Fruit fly (Drosophila melanogaster) whole organism, embryonic: ENCODE data around the gene CG9674.

Experiments used
- Ada2b ChIP-seq: fragments of 200-800 bp; sonication (Bioruptor generic); IDR thresholded peaks from 2 replicates; pipeline ENCODE4 v1.3.6; 2022; ENCODE audit warnings: missing biosample characterization, missing genetic modification characterization
- Atf3 ChIP-seq: fragments of 200-800 bp; sonication (Bioruptor generic); optimal IDR thresholded peaks from 3 replicates; lab custom pipeline; 2016; ENCODE audit warnings: missing biosample characterization, missing genetic modification characterization
- CG12299 ChIP-seq: fragments of 200-800 bp; sonication (Bioruptor generic); optimal IDR thresholded peaks from 2 replicates; lab custom pipeline; 2018; ENCODE audit warnings: missing biosample characterization, mild to moderate bottlenecking, missing genetic modification characterization
- CG13123 ChIP-seq: fragments of 200-800 bp; sonication (Bioruptor generic); optimal IDR thresholded peaks from 2 replicates; lab custom pipeline; 2016; ENCODE audit warnings: missing biosample characterization, missing genetic modification characterization
- CG13287 ChIP-seq: fragments of 200-800 bp; sonication (Bioruptor generic); IDR thresholded peaks from 2 replicates; pipeline ENCODE4 v1.3.6; 2022; ENCODE audit warnings: missing biosample characterization, missing genetic modification characterization; ENCODE audit not compliant: partially characterized antibody
- CG14441 ChIP-seq: fragments of 200-800 bp; sonication (Bioruptor generic); IDR thresholded peaks from 2 replicates; pipeline ENCODE4 v1.3.6; 2022; ENCODE audit warnings: missing biosample characterization, missing genetic modification characterization
- CG14710 ChIP-seq: fragments of 200-800 bp; sonication (Bioruptor generic); optimal IDR thresholded peaks from 3 replicates; lab custom pipeline; 2019; ENCODE audit warnings: missing biosample characterization, mild to moderate bottlenecking, missing genetic modification characterization, moderate library complexity
- CG14860 ChIP-seq: fragments of 200-800 bp; sonication (Bioruptor generic); IDR thresholded peaks from 3 replicates; pipeline ENCODE4 v1.3.6; 2022; ENCODE audit warnings: missing biosample characterization, missing genetic modification characterization; ENCODE audit not compliant: partially characterized antibody
- CG1529 ChIP-seq: fragments of 200-800 bp; sonication (Bioruptor generic); optimal IDR thresholded peaks from 3 replicates; lab custom pipeline; 2018; ENCODE audit warnings: missing biosample characterization, missing genetic modification characterization
- CG1603 ChIP-seq: fragments of 200-800 bp; sonication (Bioruptor generic); optimal IDR thresholded peaks from 2 replicates; lab custom pipeline; 2019; ENCODE audit warnings: missing biosample characterization, mild to moderate bottlenecking, missing genetic modification characterization, moderate library complexity
- CG1792 ChIP-seq: fragments of 200-800 bp; sonication (Bioruptor generic); optimal IDR thresholded peaks from 2 replicates; lab custom pipeline; 2016; ENCODE audit warnings: missing biosample characterization, missing genetic modification characterization
- CG18599 ChIP-seq: fragments of 200-800 bp; sonication (Bioruptor generic); optimal IDR thresholded peaks from 3 replicates; lab custom pipeline; 2017; ENCODE audit warnings: missing biosample characterization, missing genetic modification characterization, mild to moderate bottlenecking, moderate library complexity, missing genetic modification reagents
- CG3726 ChIP-seq: fragments of 200-800 bp; sonication (Bioruptor generic); IDR thresholded peaks from 3 replicates; pipeline ENCODE4, ENCODE4 v1.3.6; 2022; ENCODE audit warnings: missing biosample characterization, missing genetic modification characterization
- CG4328 ChIP-seq: fragments of 200-800 bp; sonication (Bioruptor generic); optimal IDR thresholded peaks from 3 replicates; lab custom pipeline; 2017; ENCODE audit warnings: missing biosample characterization, missing genetic modification reagents, missing genetic modification characterization
- CG6689 ChIP-seq: fragments of 200-800 bp; sonication (Bioruptor generic); IDR thresholded peaks from 2 replicates; pipeline ENCODE4 v1.3.6; 2022; ENCODE audit warnings: missing biosample characterization, missing genetic modification characterization
- CG6854 ChIP-seq: fragments of 200-800 bp; sonication (Bioruptor generic); optimal IDR thresholded peaks from 3 replicates; lab custom pipeline; 2017; ENCODE audit warnings: missing biosample characterization, mild to moderate bottlenecking, missing genetic modification characterization
- CG8290 ChIP-seq, 3 experiments: fragments of 200-800 bp; sonication (Bioruptor generic); optimal IDR thresholded peaks; 2 replicates each; lab custom pipeline; 2016 to 2019; ENCODE audit warnings: missing biosample characterization in 3 of 3, missing genetic modification characterization in 3 of 3, mild to moderate bottlenecking in 2 of 3, moderate library complexity in 1 of 3
- CG9817 ChIP-seq: fragments of 200-800 bp; sonication (Bioruptor generic); optimal IDR thresholded peaks from 2 replicates; lab custom pipeline; 2018; ENCODE audit warnings: missing biosample characterization, mild to moderate bottlenecking, missing genetic modification characterization, moderate library complexity
- Chrac-16 ChIP-seq: fragments of 200-800 bp; sonication (Bioruptor generic); optimal IDR thresholded peaks from 3 replicates; lab custom pipeline; 2016; ENCODE audit warnings: missing biosample characterization, missing genetic modification characterization
- Dbx ChIP-seq: fragments of 200-800 bp; sonication (Bioruptor generic); IDR thresholded peaks from 3 replicates; pipeline ENCODE4 v1.3.6; 2022; ENCODE audit warnings: missing biosample characterization, missing genetic modification characterization
- GATAe ChIP-seq: fragments of 200-800 bp; sonication (Bioruptor generic); conservative IDR thresholded peaks from 2 replicates; pipeline ENCODE4 v1.3.6; 2022; ENCODE audit warnings: missing biosample characterization, missing genetic modification characterization
- MBD-R2 ChIP-seq: fragments of 200-800 bp; sonication (Bioruptor generic); IDR thresholded peaks from 2 replicates; pipeline ENCODE4 v1.3.6; 2022; ENCODE audit warnings: missing biosample characterization, missing genetic modification characterization
- Mad ChIP-seq: fragments of 200-800 bp; sonication (Bioruptor generic); optimal IDR thresholded peaks from 2 replicates; lab custom pipeline; 2016; ENCODE audit warnings: missing biosample characterization, missing genetic modification characterization
- Optix ChIP-seq: fragments of 200-800 bp; sonication (Bioruptor generic); IDR thresholded peaks from 3 replicates; pipeline ENCODE4 v1.3.6; 2022; ENCODE audit warnings: missing biosample characterization, missing genetic modification characterization
- TFAM ChIP-seq: fragments of 200-800 bp; sonication (Bioruptor generic); optimal IDR thresholded peaks from 2 replicates; lab custom pipeline; 2017; ENCODE audit warnings: missing biosample characterization, missing genetic modification characterization, inconsistent platforms
- YL-1 ChIP-seq: fragments of 200-800 bp; sonication (Bioruptor generic); optimal IDR thresholded peaks from 3 replicates; lab custom pipeline; 2017; ENCODE audit warnings: missing biosample characterization, mild to moderate bottlenecking, missing genetic modification characterization
- crp ChIP-seq, 2 experiments: fragments of 200-800 bp; sonication (Bioruptor generic); optimal IDR thresholded peaks; 2 replicates in 1 of 2; 3 replicates in 1 of 2; lab custom pipeline; 2017; ENCODE audit warnings: missing biosample characterization in 2 of 2, missing genetic modification characterization in 2 of 2, mild to moderate bottlenecking in 1 of 2, moderate library complexity in 1 of 2
- dmrt11E ChIP-seq: fragments of 200-800 bp; sonication (Bioruptor generic); optimal IDR thresholded peaks from 3 replicates; lab custom pipeline; 2018; ENCODE audit warnings: missing biosample characterization, mild to moderate bottlenecking, missing genetic modification characterization, moderate library complexity
- eyg ChIP-seq: fragments of 200-800 bp; sonication (Bioruptor generic); optimal IDR thresholded peaks from 3 replicates; lab custom pipeline; 2016; ENCODE audit warnings: missing biosample characterization, missing genetic modification characterization
- ftz-f1 ChIP-seq: fragments of 200-800 bp; sonication (Bioruptor generic); optimal IDR thresholded peaks from 2 replicates; lab custom pipeline; 2016; ENCODE audit warnings: missing biosample characterization, missing genetic modification characterization
- gsb-n ChIP-seq: fragments of 200-800 bp; sonication (Bioruptor generic); optimal IDR thresholded peaks from 3 replicates; lab custom pipeline; 2018; ENCODE audit warnings: missing biosample characterization, mild to moderate bottlenecking, missing genetic modification characterization
- hb ChIP-seq: fragments of 200-800 bp; sonication (Bioruptor generic); IDR thresholded peaks from 3 replicates; pipeline ENCODE4 v1.3.6; 2022; ENCODE audit warnings: missing biosample characterization, missing genetic modification characterization; ENCODE audit not compliant: partially characterized antibody
- lbe ChIP-seq: fragments of 200-800 bp; sonication (Bioruptor generic); optimal IDR thresholded peaks from 2 replicates; lab custom pipeline; 2016; ENCODE audit warnings: missing biosample characterization, mild to moderate bottlenecking, missing genetic modification characterization
- luna ChIP-seq: fragments of 200-800 bp; sonication (Bioruptor generic); optimal IDR thresholded peaks from 2 replicates; lab custom pipeline; 2016; ENCODE audit warnings: missing biosample characterization, missing genetic modification characterization
- nmo ChIP-seq: fragments of 200-800 bp; sonication (Bioruptor generic); optimal IDR thresholded peaks from 2 replicates; lab custom pipeline; 2018; ENCODE audit warnings: missing biosample characterization, mild to moderate bottlenecking, missing genetic modification characterization, moderate library complexity
- otp ChIP-seq: fragments of 200-800 bp; sonication (Bioruptor generic); IDR thresholded peaks from 3 replicates; pipeline ENCODE4, ENCODE4 v1.3.6; 2022; ENCODE audit warnings: missing biosample characterization, missing genetic modification characterization
- pho ChIP-seq: fragments of 200-800 bp; sonication (Bioruptor generic); optimal IDR thresholded peaks from 2 replicates; lab custom pipeline; 2016; ENCODE audit warnings: missing biosample characterization, missing genetic modification characterization
- pnt ChIP-seq: fragments of 200-800 bp; sonication (Bioruptor generic); optimal IDR thresholded peaks from 3 replicates; lab custom pipeline; 2016; ENCODE audit warnings: missing biosample characterization, missing genetic modification characterization
- rib ChIP-seq: fragments of 200-800 bp; sonication (Bioruptor generic); IDR thresholded peaks from 2 replicates; pipeline ENCODE4 v1.3.6; 2022; ENCODE audit warnings: missing biosample characterization, missing genetic modification characterization
- salm ChIP-seq: fragments of 200-800 bp; sonication (Bioruptor generic); optimal IDR thresholded peaks from 2 replicates; lab custom pipeline; 2018; ENCODE audit warnings: missing biosample characterization, mild to moderate bottlenecking, missing genetic modification characterization
- slbo ChIP-seq: fragments of 200-800 bp; sonication (Bioruptor generic); IDR thresholded peaks from 2 replicates; pipeline ENCODE4 v1.3.6; 2022; ENCODE audit warnings: missing biosample characterization, missing genetic modification characterization
- sna ChIP-seq: fragments of 200-800 bp; sonication (Bioruptor generic); IDR thresholded peaks from 2 replicates; pipeline ENCODE4 v1.3.6; 2022; ENCODE audit warnings: missing biosample characterization, missing genetic modification characterization; ENCODE audit not compliant: partially characterized antibody
- stwl ChIP-seq: fragments of 200-800 bp; sonication (Bioruptor generic); optimal IDR thresholded peaks from 3 replicates; lab custom pipeline; 2018; ENCODE audit warnings: missing biosample characterization, mild to moderate bottlenecking, missing genetic modification characterization, moderate library complexity
- sug ChIP-seq: fragments of 200-800 bp; optimal IDR thresholded peaks from 2 replicates; lab custom pipeline; 2019; ENCODE audit warnings: missing biosample characterization, mild to moderate bottlenecking, missing genetic modification characterization, moderate library complexity
- tna ChIP-seq: fragments of 200-800 bp; sonication (Bioruptor generic); IDR thresholded peaks from 2 replicates; pipeline ENCODE4 v1.3.6; 2022; ENCODE audit warnings: missing biosample characterization, missing genetic modification characterization; ENCODE audit not compliant: partially characterized antibody
- trem ChIP-seq: fragments of 200-800 bp; optimal IDR thresholded peaks from 3 replicates; lab custom pipeline; 2019; ENCODE audit warnings: missing biosample characterization, mild to moderate bottlenecking, missing genetic modification characterization, moderate library complexity
- vfl ChIP-seq: fragments of 200-800 bp; sonication (Bioruptor generic); optimal IDR thresholded peaks from 2 replicates; lab custom pipeline; 2016; ENCODE audit warnings: missing biosample characterization, missing genetic modification characterization
- wek ChIP-seq: fragments of 200-800 bp; sonication (Bioruptor generic); optimal IDR thresholded peaks from 3 replicates; lab custom pipeline; 2018; ENCODE audit warnings: missing biosample characterization, mild to moderate bottlenecking, missing genetic modification characterization, moderate library complexity

The CG9674 gene

dm6 chr3L:16853533-16854386, 46.2 kb upstream of the CG9674 start, which contains the start of gene sina (continued):
- TF ChIP-seq sna (GFP tag; lab: Robert Waterston, UW) (peak; percentile 74), Atf3 (GFP tag; lab: Kevin White, UChicago) (no peak), CG1603 (tag; lab: Kevin White, UChicago) (peak; percentile 97), Dbx (GFP tag; lab: Robert Waterston, UW) (peak; percentile 41; the same call in 1 of the 3 replicates), CG9817 (tag; lab: Kevin White, UChicago) (no peak), trem (tag; lab: Kevin White, UChicago) (peak; percentile 86), vfl (GFP tag; lab: Kevin White, UChicago) (no peak), CG1529 (GFP tag; lab: Kevin White, UChicago) (no peak), gsb-n (tag; lab: Kevin White, UChicago) (no peak), CG1792 (GFP tag; lab: Kevin White, UChicago) (no peak), eyg (GFP tag; lab: Kevin White, UChicago) (no peak), CG13123 (GFP tag; lab: Kevin White, UChicago) (no peak), sug (tag; lab: Kevin White, UChicago) (peak; percentile 34), rib (GFP tag; lab: Robert Waterston, UW) (no peak), CG8290 (GFP tag; optimal IDR thresholded peaks at IDR 0.05; lab: Kevin White, UChicago) (peak; percentile 61), CG8290 (tag; optimal IDR thresholded peaks at IDR 0.05; lab: Kevin White, UChicago) (no peak), nmo (peak; percentile 59), CG4328 (GFP tag; lab: Kevin White, UChicago) (no peak), tna (GFP tag; lab: Robert Waterston, UW) (peak; percentile 91), CG12299 (tag; lab: Kevin White, UChicago) (peak; percentile 1), slbo (GFP tag; lab: Robert Waterston, UW) (peak; percentile 8; the same call in 1 of the 2 replicates), otp (no peak), CG13287 (GFP tag; lab: Robert Waterston, UW) (peak; percentile 88), stwl (tag; lab: Kevin White, UChicago) (peak; percentile 95), CG18599 (GFP tag; lab: Kevin White, UChicago) (peak; percentile 27), lbe (peak; percentile 11), ftz-f1 (peak; percentile 25), YL-1 (GFP tag; lab: Kevin White, UChicago) (peak; percentile 78), CG3726 (GFP tag; lab: Robert Waterston, UW) (no peak), pho (GFP tag; lab: Kevin White, UChicago) (no peak), CG6689 (no peak), salm (tag; lab: Kevin White, UChicago) (no peak), CG14710 (tag; lab: Kevin White, UChicago) (peak; percentile 78), CG14441 (GFP tag; lab: Robert Waterston, UW) (no peak), luna (no peak), crp (GFP tag; optimal IDR thresholded peaks at IDR 0.05; lab: Kevin White, UChicago) (no peak), GATAe (no peak), TFAM (GFP tag; lab: Kevin White, UChicago) (no peak), dmrt11E (tag; lab: Kevin White, UChicago) (no peak), Mad (GFP tag; lab: Kevin White, UChicago) (no peak), pnt (GFP tag; lab: Kevin White, UChicago) (no peak), hb (GFP tag; lab: Robert Waterston, UW) (peak; percentile 88), CG14860 (peak; percentile 81), MBD-R2 (GFP tag; lab: Robert Waterston, UW) (peak; percentile 48), Optix (GFP tag; lab: Robert Waterston, UW) (no peak), Ada2b (GFP tag; lab: Robert Waterston, UW) (no peak), Chrac-16 (GFP tag; lab: Kevin White, UChicago) (no peak), wek (GFP tag; lab: Kevin White, UChicago) (peak; percentile 2), CG6854 (GFP tag; lab: Kevin White, UChicago) (no peak)
